Fruit fly (Drosophila melanogaster): ENCODE measurements around the gene Mpp6.

Gene Mpp6

DNA sequence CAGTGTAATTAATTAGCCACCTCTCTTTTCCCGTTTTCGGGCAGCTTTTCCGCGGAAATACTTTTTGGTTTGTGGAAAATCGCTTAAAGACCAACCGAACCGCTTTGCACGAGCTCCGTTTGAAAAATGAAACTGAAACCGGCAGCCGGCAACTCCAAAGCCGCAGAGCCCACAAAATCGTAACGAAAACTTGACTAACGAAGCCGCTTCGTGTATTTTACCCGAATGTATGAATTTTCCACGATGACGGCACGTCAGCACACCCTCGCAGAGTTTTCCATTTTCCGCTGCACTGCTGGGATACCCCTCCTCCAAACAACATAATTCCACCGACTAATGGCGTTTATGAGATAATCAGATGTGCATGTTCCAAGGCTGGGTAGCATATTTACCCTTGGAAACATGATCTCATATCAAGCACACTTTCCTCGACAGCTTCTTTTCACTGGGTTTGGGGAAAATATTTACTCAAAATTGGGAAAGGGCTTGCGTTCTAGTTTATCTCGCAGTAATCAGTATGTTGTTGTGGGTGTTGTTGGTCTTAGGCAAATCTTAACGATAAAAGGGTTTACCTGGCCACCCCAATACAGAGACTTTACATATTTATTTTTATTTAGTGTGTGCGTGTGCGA is 42.7 kb downstream of the Mpp6 start, which contains the start of gene Ret (continued):
- no peak for TF ChIP-seq CG7987 (GFP tag; optimal IDR thresholded peaks at IDR 0.05)
- TF ChIP-seq CG31365 (tag; optimal IDR thresholded peaks at IDR 0.05) = no peak
- TF ChIP-seq CG13123 (GFP tag; optimal IDR thresholded peaks at IDR 0.05) = no peak
- TF ChIP-seq br (optimal IDR thresholded peaks at IDR 0.05) = no peak
- TF ChIP-seq ATbp (GFP tag; optimal IDR thresholded peaks at IDR 0.05) = peak; percentile 50
- TF ChIP-seq E2f1 (GFP tag; IDR thresholded peaks at IDR 0.05) = no peak
- no peak for TF ChIP-seq BtbVII (GFP tag; optimal IDR thresholded peaks at IDR 0.05)
- TF ChIP-seq sd (tag; optimal IDR thresholded peaks at IDR 0.05) = no peak
- TF ChIP-seq CG1603 (tag; optimal IDR thresholded peaks at IDR 0.05) = no peak
- TF ChIP-seq az2 (GFP tag; optimal IDR thresholded peaks at IDR 0.05) = no peak
- TF ChIP-seq CG4328 (GFP tag; optimal IDR thresholded peaks at IDR 0.05) = no peak
- no peak for TF ChIP-seq CG10209 (GFP tag; optimal IDR thresholded peaks at IDR 0.05)
- TF ChIP-seq Deaf1 (tag; optimal IDR thresholded peaks at IDR 0.05) = peak; percentile 94
- no peak for TF ChIP-seq toy (GFP tag; IDR thresholded peaks at IDR 0.05)
- TF ChIP-seq CG18262 (tag; optimal IDR thresholded peaks at IDR 0.05) = no peak
- TF ChIP-seq CG15479 (GFP tag; optimal IDR thresholded peaks at IDR 0.05) = peak; percentile 9
- TF ChIP-seq Side (GFP tag; optimal IDR thresholded peaks at IDR 0.05) = no peak
- no peak for TF ChIP-seq Dad (GFP tag; optimal IDR thresholded peaks at IDR 0.05)
- TF ChIP-seq CG8388 (GFP tag; optimal IDR thresholded peaks at IDR 0.05) = no peak
- no peak for TF ChIP-seq CG12236 (GFP tag; optimal IDR thresholded peaks at IDR 0.05)
- TF ChIP-seq ato (GFP tag; IDR thresholded peaks at IDR 0.05; ENCODE audit: partially characterized antibody) = peak; percentile 14; the same call in 1 of the 2 replicates
- TF ChIP-seq so (GFP tag; IDR thresholded peaks at IDR 0.05) = no peak
- TF ChIP-seq danr (GFP tag; IDR thresholded peaks at IDR 0.05) = no peak
- no peak for TF ChIP-seq CG8089 (GFP tag; optimal IDR thresholded peaks at IDR 0.05)
- no peak for TF ChIP-seq cg (GFP tag; optimal IDR thresholded peaks at IDR 0.05)
- no peak for TF ChIP-seq CG4360 (GFP tag; IDR thresholded peaks at IDR 0.05)
- no peak for TF ChIP-seq phol (tag; optimal IDR thresholded peaks at IDR 0.05)
- no peak for TF ChIP-seq CG13424 (tag; optimal IDR thresholded peaks at IDR 0.05)
- no peak for TF ChIP-seq CG13624 (GFP tag; optimal IDR thresholded peaks at IDR 0.05)

DNA sequence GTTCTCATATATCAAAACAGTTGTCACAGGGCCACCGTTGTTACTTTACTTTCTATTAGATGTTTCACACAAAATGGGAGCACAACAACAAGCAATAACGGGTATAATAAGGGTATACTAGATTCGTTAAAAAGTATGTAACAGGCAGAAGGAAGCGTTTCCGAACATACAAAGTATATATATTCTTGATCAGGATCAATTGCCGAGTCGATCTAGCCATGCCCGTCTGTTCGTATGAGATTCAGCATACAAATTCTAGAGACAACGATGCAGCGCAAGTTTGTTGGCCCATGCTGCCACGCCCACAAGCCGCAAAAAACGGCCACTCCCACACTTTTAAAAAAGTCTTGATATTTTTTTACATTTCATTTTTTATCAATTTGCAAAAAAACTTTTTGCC is 44.2 kb downstream of the Mpp6 start, which contains the start of gene CG31624:
CG31624 (minus strand) TSS at position 101 of the 400 bp plus-strand sequence.
- TF ChIP-seq Dek (tag; optimal IDR thresholded peaks at IDR 0.05) = no peak
- no peak for TF ChIP-seq CG13624 (GFP tag; optimal IDR thresholded peaks at IDR 0.05)
- no peak for TF ChIP-seq ssp (GFP tag; IDR thresholded peaks at IDR 0.05)
- no peak for TF ChIP-seq yki (optimal IDR thresholded peaks at IDR 0.05)
- TF ChIP-seq lmd (GFP tag; IDR thresholded peaks at IDR 0.05) = no peak
- no peak for TF ChIP-seq usp (GFP tag; optimal IDR thresholded peaks at IDR 0.05)
- no peak for TF ChIP-seq sens-2 (GFP tag; IDR thresholded peaks at IDR 0.05)
- TF ChIP-seq wdn (GFP tag; IDR thresholded peaks at IDR 0.05) = no peak
- no peak for TF ChIP-seq Ets65A (GFP tag)
- TF ChIP-seq Atf-2 (GFP tag; optimal IDR thresholded peaks at IDR 0.05) = no peak
- TF ChIP-seq CG4282 (GFP tag; optimal IDR thresholded peaks at IDR 0.05) = no peak
- no peak for TF ChIP-seq CG1024 (GFP tag; IDR thresholded peaks at IDR 0.05)

DNA sequence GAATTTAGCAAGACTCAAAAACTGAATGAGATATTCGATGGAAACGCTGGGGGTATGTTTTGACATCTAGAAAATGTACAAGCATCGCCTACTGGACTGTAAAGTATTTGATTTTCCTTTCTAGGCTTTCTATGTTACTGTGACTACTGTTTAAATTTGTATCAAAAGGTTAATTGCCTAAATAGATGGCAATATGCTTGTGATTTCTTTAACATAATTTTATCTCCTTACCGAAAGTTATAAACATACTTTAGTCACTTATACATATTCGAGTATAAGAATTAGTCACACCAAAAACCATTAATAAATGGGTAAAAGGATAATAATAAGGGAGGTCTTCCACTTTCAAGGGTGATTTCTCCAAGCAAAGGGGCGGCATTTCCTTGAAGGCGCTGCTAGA is 46.6 kb downstream of the Mpp6 start, which contains the start of gene CG31988:
CG31988 (minus strand) TSS at position 101 of the 400 bp plus-strand sequence.
- TF ChIP-seq dmrt11E (tag; optimal IDR thresholded peaks at IDR 0.05) = no peak
- TF ChIP-seq CG7963 (GFP tag; IDR thresholded peaks at IDR 0.05; ENCODE audit: partially characterized antibody) = no peak
- TF ChIP-seq CG7372 (GFP tag; IDR thresholded peaks at IDR 0.05) = no peak
- no peak for TF ChIP-seq Oli (tag; optimal IDR thresholded peaks at IDR 0.05)
- no peak for TF ChIP-seq CG42726 (GFP tag; IDR thresholded peaks at IDR 0.05; ENCODE audit: partially characterized antibody)
- TF ChIP-seq Hmx (GFP tag; optimal IDR thresholded peaks at IDR 0.05) = no peak
- TF ChIP-seq ewg (GFP tag; optimal IDR thresholded peaks at IDR 0.05) = no peak
- no peak for TF ChIP-seq ATbp (GFP tag; optimal IDR thresholded peaks at IDR 0.05)
- no peak for TF ChIP-seq nerfin-1 (tag; optimal IDR thresholded peaks at IDR 0.05)
- no peak for TF ChIP-seq CG17912 (GFP tag; optimal IDR thresholded peaks at IDR 0.05)
- no peak for TF ChIP-seq H2.0 (GFP tag; IDR thresholded peaks at IDR 0.05)
- no peak for TF ChIP-seq TFAM (GFP tag; optimal IDR thresholded peaks at IDR 0.05)
- no peak for TF ChIP-seq sna (GFP tag; IDR thresholded peaks at IDR 0.05; ENCODE audit: partially characterized antibody)
